Fruit fly (Drosophila melanogaster): ENCODE measurements around the gene CheB38a.
A peak's percentile ranks its signal among the peaks of the same experiment; 100 is the strongest.

CheB38a gene

dm6 chr2L:20773453-20774054 lies 44.8 kb downstream of the CheB38a start (continued):
- no peak for TF ChIP-seq HLH54F (GFP tag; optimal IDR thresholded peaks at IDR 0.05)
- no peak for TF ChIP-seq Drgx (GFP tag; IDR thresholded peaks at IDR 0.05)
- no peak for TF ChIP-seq otp (GFP tag; IDR thresholded peaks at IDR 0.05)
- no peak for TF ChIP-seq Myb (GFP tag; optimal IDR thresholded peaks at IDR 0.05)
- no peak for TF ChIP-seq Rx (GFP tag; IDR thresholded peaks at IDR 0.05)
- peak; percentile 90 for TF ChIP-seq sug (tag; optimal IDR thresholded peaks at IDR 0.05)
- no peak for TF ChIP-seq lmd (GFP tag; IDR thresholded peaks at IDR 0.05)
- no peak for TF ChIP-seq grn (GFP tag; optimal IDR thresholded peaks at IDR 0.05)
- TF ChIP-seq Atf6 (GFP tag; IDR thresholded peaks at IDR 0.05), result 0 out of 2 replicates have a peak, but pooled peaks have one; percentile 9
- TF ChIP-seq NC2β (GFP tag; optimal IDR thresholded peaks at IDR 0.05), result no peak
- no peak for TF ChIP-seq CG3065 (GFP tag; optimal IDR thresholded peaks at IDR 0.05)
- no peak for TF ChIP-seq dati (GFP tag; IDR thresholded peaks at IDR 0.05)
- TF ChIP-seq Dfd (GFP tag; optimal IDR thresholded peaks at IDR 0.05), result no peak
- TF ChIP-seq abd-A (tag; optimal IDR thresholded peaks at IDR 0.05), result no peak
- TF ChIP-seq Ada2b (GFP tag; IDR thresholded peaks at IDR 0.05), result no peak
- TF ChIP-seq sd (tag; optimal IDR thresholded peaks at IDR 0.05), result peak; percentile 19
- TF ChIP-seq Adf1 (GFP tag; IDR thresholded peaks at IDR 0.05), result no peak
- TF ChIP-seq slp2 (GFP tag; optimal IDR thresholded peaks at IDR 0.05), result no peak
- TF ChIP-seq CG15696 (tag; optimal IDR thresholded peaks at IDR 0.05), result no peak
- no peak for TF ChIP-seq CG9876 (GFP tag; optimal IDR thresholded peaks at IDR 0.05)
- no peak for TF ChIP-seq CG9817 (tag; optimal IDR thresholded peaks at IDR 0.05)
- no peak for TF ChIP-seq Dref (GFP tag; IDR thresholded peaks at IDR 0.05)
- TF ChIP-seq Antp (GFP tag; optimal IDR thresholded peaks at IDR 0.05), result no peak
- TF ChIP-seq CG11398 (GFP tag; optimal IDR thresholded peaks at IDR 0.05), result no peak
- TF ChIP-seq PHDP (tag; optimal IDR thresholded peaks at IDR 0.05), result peak; percentile 47
- TF ChIP-seq bsh (GFP tag; optimal IDR thresholded peaks at IDR 0.05), result peak in 1 of 2 experiments; percentile 6
- TF ChIP-seq CG30020 (tag; optimal IDR thresholded peaks at IDR 0.05), result no peak
- TF ChIP-seq amos (GFP tag; IDR thresholded peaks at IDR 0.05; ENCODE audit: partially characterized antibody), result no peak
- TF ChIP-seq CG30431 (GFP tag; optimal IDR thresholded peaks at IDR 0.05), result no peak
- TF ChIP-seq scrt (GFP tag; optimal IDR thresholded peaks at IDR 0.05), result no peak
- no peak for TF ChIP-seq Dad (GFP tag; optimal IDR thresholded peaks at IDR 0.05)
- TF ChIP-seq gsb-n (tag; optimal IDR thresholded peaks at IDR 0.05), result no peak
- TF ChIP-seq CG8388 (GFP tag; optimal IDR thresholded peaks at IDR 0.05), result no peak
- no peak for TF ChIP-seq ranshi (GFP tag; IDR thresholded peaks at IDR 0.05)
- TF ChIP-seq schlank (tag; optimal IDR thresholded peaks at IDR 0.05), result no peak
- TF ChIP-seq CG6813 (GFP tag; optimal IDR thresholded peaks at IDR 0.05), result no peak
- TF ChIP-seq HLHmδ (GFP tag; optimal IDR thresholded peaks at IDR 0.05), result no peak
- no peak for TF ChIP-seq Ets97D (GFP tag; optimal IDR thresholded peaks at IDR 0.05)
- TF ChIP-seq p53 (GFP tag; optimal IDR thresholded peaks at IDR 0.05), result no peak
- TF ChIP-seq Trl (optimal IDR thresholded peaks at IDR 0.05), result no peak
- TF ChIP-seq Trl (GFP tag; optimal IDR thresholded peaks at IDR 0.05), result no peak
- no peak for TF ChIP-seq sens (GFP tag)
- no peak for TF ChIP-seq klu (GFP tag; IDR thresholded peaks at IDR 0.05)
- TF ChIP-seq hb (GFP tag; IDR thresholded peaks at IDR 0.05; ENCODE audit: partially characterized antibody), result no peak
- no peak for TF ChIP-seq CG10267 (tag; optimal IDR thresholded peaks at IDR 0.05)
- TF ChIP-seq Hmx (GFP tag; optimal IDR thresholded peaks at IDR 0.05), result no peak
- no peak for TF ChIP-seq psq (GFP tag; optimal IDR thresholded peaks at IDR 0.05)
- TF ChIP-seq CG11695 (GFP tag; IDR thresholded peaks at IDR 0.05), result no peak
- TF ChIP-seq fd102C (GFP tag; optimal IDR thresholded peaks at IDR 0.05), result no peak
- TF ChIP-seq salm (tag; optimal IDR thresholded peaks at IDR 0.05), result peak; percentile 3
- no peak for TF ChIP-seq HLH3B (GFP tag; IDR thresholded peaks at IDR 0.05)
- no peak for TF ChIP-seq twi (tag; optimal IDR thresholded peaks at IDR 0.05)

All from whole organism, embryonic.